Fruit fly (Drosophila melanogaster): Measurements from ENCODE around the gene osp.

DNA sequence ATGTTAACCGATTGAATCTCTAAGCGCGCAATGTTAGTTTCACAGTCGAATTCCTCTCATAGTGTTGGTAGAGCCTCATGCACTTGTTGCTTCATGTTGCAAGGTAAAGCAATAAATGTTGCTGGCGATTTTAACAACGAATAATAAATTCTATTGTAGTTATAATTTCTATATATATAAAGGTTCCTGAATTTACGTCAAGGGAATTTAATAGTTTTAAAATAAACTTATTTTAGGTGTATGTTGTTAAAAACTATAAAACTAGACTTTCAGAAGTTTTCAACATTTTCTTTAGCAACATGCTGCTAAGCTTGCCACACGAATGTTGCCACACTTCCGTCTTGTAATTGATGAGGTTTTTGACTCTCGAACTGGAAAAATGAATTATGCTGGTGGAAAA lies 1.1 kb upstream of the osp start:
- TF ChIP-seq CG8478 (optimal IDR thresholded peaks at IDR 0.05) (no peak), CTCF (optimal IDR thresholded peaks at IDR 0.05) (no peak)
